Worm (Caenorhabditis elegans): ENCODE data around the gene cku-80.
"Not testable (repeated sequence)": the region's sequence is repeated elsewhere in the genome, so short reads cannot be mapped to it uniquely, and the experiment has no call there.

cku-80 gene

DNA sequence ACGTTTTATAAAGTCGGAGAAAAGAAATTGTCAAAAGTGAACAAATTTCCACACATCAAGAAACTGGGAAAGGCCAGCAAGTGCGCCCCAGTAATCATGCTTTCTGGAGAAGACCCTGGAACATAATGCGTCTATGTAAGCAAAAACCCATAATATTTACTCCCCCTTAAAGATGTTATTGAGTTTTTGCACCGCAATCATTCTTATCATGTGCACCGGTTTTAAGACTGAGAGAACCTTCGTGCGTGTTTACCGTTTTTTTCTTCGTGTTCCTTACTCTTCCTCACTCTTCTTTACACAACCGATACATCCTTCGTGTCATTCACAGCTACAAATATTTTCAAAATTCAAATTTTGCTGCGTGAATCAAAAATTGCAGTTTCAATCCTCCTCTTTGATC is 46.8 kb upstream of the cku-80 start:
- TF ChIP-seq zim-3 (tag; optimal IDR thresholded peaks at IDR 0.05): no peak
- no peak for TF ChIP-seq T07F8.4 (tag; optimal IDR thresholded peaks at IDR 0.05)
- TF ChIP-seq athp-1 (tag; optimal IDR thresholded peaks at IDR 0.05): no peak
- no peak for TF ChIP-seq lin-35 (GFP tag; optimal IDR thresholded peaks at IDR 0.05)

DNA sequence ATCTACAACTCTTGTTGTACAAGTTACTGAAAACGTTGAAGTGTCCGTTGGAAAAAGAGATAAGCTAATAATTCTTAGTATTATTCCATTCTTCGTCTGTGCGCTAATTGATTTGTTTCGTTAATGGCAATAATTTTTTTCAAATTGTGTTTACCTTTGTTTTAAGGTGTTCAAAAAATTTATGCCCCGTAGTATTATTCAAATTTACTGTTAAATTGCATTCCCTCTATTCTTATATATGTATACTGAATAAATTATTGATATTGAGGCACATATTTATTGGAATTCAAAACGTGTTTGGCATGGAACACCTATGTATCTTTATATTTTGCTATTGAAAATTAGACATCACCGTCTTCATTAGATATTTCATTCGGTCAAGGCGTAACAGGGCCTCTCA is 44.8 kb upstream of the cku-80 start, which contains the start of gene pals-26:
pals-26 (plus strand) TSS at position 301 of the 400 bp plus-strand sequence.
- no peak for TF ChIP-seq C06A6.2 (GFP tag; conservative IDR thresholded peaks at IDR 0.05)
- no peak for TF ChIP-seq lir-1 (GFP tag; conservative IDR thresholded peaks at IDR 0.05)
- TF ChIP-seq tlf-1 (GFP tag; optimal IDR thresholded peaks at IDR 0.05): no peak
- no peak for TF ChIP-seq mes-4 (tag; optimal IDR thresholded peaks at IDR 0.05)
- TF ChIP-seq ceh-58 (GFP tag; IDR thresholded peaks at IDR 0.05): no peak
- TF ChIP-seq hrde-1 (tag; optimal IDR thresholded peaks at IDR 0.05; ENCODE audit: borderline replicate concordance): no peak
- TF ChIP-seq nfyb-1 (GFP tag; IDR thresholded peaks at IDR 0.05): no peak
- TF ChIP-seq athp-1 (tag; optimal IDR thresholded peaks at IDR 0.05): no peak
- TF ChIP-seq lsy-27 (tag; optimal IDR thresholded peaks at IDR 0.05; ENCODE audit: borderline replicate concordance, insufficient read depth): no peak

DNA sequence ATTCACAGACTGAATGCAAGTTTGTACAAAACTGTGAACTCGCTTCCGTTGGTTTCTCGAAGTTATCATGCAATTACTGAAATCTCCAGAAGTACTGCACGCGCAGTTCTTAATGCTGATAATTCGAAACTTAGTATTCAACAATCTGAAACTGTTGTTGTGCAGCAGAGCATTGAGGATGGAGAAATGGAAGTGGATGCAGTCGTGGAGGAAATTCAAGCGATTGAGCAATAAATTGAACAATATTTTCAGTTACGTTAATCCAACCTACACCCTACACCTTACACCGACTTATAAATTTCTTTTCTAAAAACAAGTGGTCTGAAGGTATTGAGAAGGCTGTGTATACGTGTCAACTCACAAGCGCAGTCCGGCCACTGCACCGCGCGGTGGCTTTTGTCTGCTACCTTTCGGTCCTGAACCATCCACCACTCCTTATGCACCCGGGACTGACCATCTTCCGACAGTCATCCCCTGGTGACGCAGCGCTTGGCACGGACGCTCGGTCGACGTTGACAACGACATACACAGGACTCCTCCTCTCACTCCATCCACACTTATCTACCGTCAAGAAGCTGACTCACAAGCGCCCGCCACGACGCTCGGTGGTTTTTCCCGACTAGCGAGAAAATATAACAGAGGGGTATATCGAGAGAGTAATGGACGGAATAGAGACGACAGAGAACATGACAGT is 40.9 kb upstream of the cku-80 start:
- peak; percentile 88 for TF ChIP-seq K12H6.12 (tag; optimal IDR thresholded peaks at IDR 0.05)
- peak; percentile 0 for TF ChIP-seq die-1 (tag; optimal IDR thresholded peaks at IDR 0.05)
- TF ChIP-seq lin-26 (GFP tag; IDR thresholded peaks at IDR 0.05): peak; percentile 72
- peak; percentile 82 for TF ChIP-seq lin-40 (tag; optimal IDR thresholded peaks at IDR 0.05)
- peak; percentile 60 for TF ChIP-seq hmg-20 (GFP tag; IDR thresholded peaks at IDR 0.05)
- peak; percentile 63 for TF ChIP-seq rpc-1 (optimal IDR thresholded peaks at IDR 0.05)
- TF ChIP-seq rpc-1 (tag; optimal IDR thresholded peaks at IDR 0.05): peak; percentile 63
- peak; percentile 80 for TF ChIP-seq egrh-3 (GFP tag; IDR thresholded peaks at IDR 0.05)
- peak; percentile 49 for TF ChIP-seq zim-3 (tag; optimal IDR thresholded peaks at IDR 0.05)
- peak; percentile 57 for TF ChIP-seq rcor-1 (GFP tag; IDR thresholded peaks at IDR 0.05)
- 0 out of 2 replicates have a peak, but pooled peaks have one; percentile 20 for TF ChIP-seq Y95B8A.8 (GFP tag; IDR thresholded peaks at IDR 0.05)
- TF ChIP-seq lsl-1 (GFP tag; optimal IDR thresholded peaks at IDR 0.05): peak; percentile 34
- TF ChIP-seq pbrm-1 (GFP tag; IDR thresholded peaks at IDR 0.05): peak; percentile 56
- peak; percentile 63 for TF ChIP-seq fkh-3 (tag; optimal IDR thresholded peaks at IDR 0.05)
- TF ChIP-seq ceh-58 (GFP tag; IDR thresholded peaks at IDR 0.05): 0 out of 2 replicates have a peak, but pooled peaks have one; percentile 2
- TF ChIP-seq ama-1 (optimal IDR thresholded peaks at IDR 0.05): not testable (repeated sequence)
- TF ChIP-seq ama-1 (GFP tag; optimal IDR thresholded peaks at IDR 0.05): peak in 1 of 2 experiments; percentile 25
- TF ChIP-seq ztf-28 (GFP tag; IDR thresholded peaks at IDR 0.05): 0 out of 2 replicates have a peak, but pooled peaks have one; percentile 39
- peak; percentile 42 for TF ChIP-seq ztf-3 (GFP tag; optimal IDR thresholded peaks at IDR 0.05)
- peak; percentile 10 for TF ChIP-seq attf-5 (GFP tag; optimal IDR thresholded peaks at IDR 0.05)
- TF ChIP-seq T07F8.4 (tag; optimal IDR thresholded peaks at IDR 0.05): peak; percentile 2
- TF ChIP-seq nhr-179 (tag; optimal IDR thresholded peaks at IDR 0.05): peak; percentile 13
- peak; percentile 1 for TF ChIP-seq somi-1 (GFP tag; optimal IDR thresholded peaks at IDR 0.05)
- TF ChIP-seq lin-54 (GFP tag; optimal IDR thresholded peaks at IDR 0.05): peak; percentile 38
- peak; percentile 59 for TF ChIP-seq chd-7 (tag; optimal IDR thresholded peaks at IDR 0.05)
- TF ChIP-seq ztf-26 (tag; optimal IDR thresholded peaks at IDR 0.05): peak; percentile 60
- peak; percentile 76 for TF ChIP-seq hmg-1.2 (GFP tag; IDR thresholded peaks at IDR 0.05)
- peak; percentile 28 for TF ChIP-seq repo-1 (tag; optimal IDR thresholded peaks at IDR 0.05)
- TF ChIP-seq Y79H2A.3 (GFP tag; conservative IDR thresholded peaks at IDR 0.05): 0 out of 2 replicates have a peak, but pooled peaks have one; percentile 10
- peak; percentile 76 for TF ChIP-seq K11D2.4 (GFP tag; IDR thresholded peaks at IDR 0.05)
- peak; percentile 86 for TF ChIP-seq nhr-80 (tag; optimal IDR thresholded peaks at IDR 0.05)
- peak; percentile 34 to 51 for TF ChIP-seq let-607 (tag; optimal IDR thresholded peaks at IDR 0.05)
- TF ChIP-seq ZK185.1 (tag; optimal IDR thresholded peaks at IDR 0.05; ENCODE audit: poor library complexity, severe bottlenecking): peak; percentile 78
- peak; percentile 66 for TF ChIP-seq ztf-18 (tag; optimal IDR thresholded peaks at IDR 0.05)
- peak; percentile 17; the same call in 1 of the 2 replicates for TF ChIP-seq C17E4.6 (GFP tag; IDR thresholded peaks at IDR 0.05)

Measured in whole organism, young adult.